Worm (Caenorhabditis elegans) whole organism, L4 larva: Measurements from ENCODE around the gene F19G12.1.
"Not testable (repeated sequence)": the region's sequence is repeated elsewhere in the genome, so short reads cannot be mapped to it uniquely, and the experiment has no call there.

Experiments used
- D1046.2 ChIP-seq: fragments of 200-800 bp; sonication (Bioruptor generic); IDR thresholded peaks from 2 replicates; pipeline ENCODE4 v1.3.6; 2022; ENCODE audit warnings: missing genetic modification characterization, missing compliant biosample characterization
- F10B5.3 ChIP-seq: sonication (generic microtip); optimal IDR thresholded peaks from 2 replicates; lab custom pipeline; 2016; ENCODE audit warnings: mild to moderate bottlenecking, missing genetic modification characterization, missing compliant biosample characterization
- F37D6.2 ChIP-seq: sonication (generic microtip); optimal IDR thresholded peaks from 2 replicates; lab custom pipeline; 2016; ENCODE audit warnings: mild to moderate bottlenecking, missing genetic modification characterization, missing compliant biosample characterization
- Y105C5A.15 ChIP-seq: fragments of 200-800 bp; sonication (Bioruptor generic); IDR thresholded peaks from 2 replicates; pipeline ENCODE4 v1.3.6; 2022; ENCODE audit warnings: missing genetic modification characterization, missing compliant biosample characterization
- Y48G9A.11 ChIP-seq: fragments of 200-800 bp; sonication (Bioruptor generic); IDR thresholded peaks from 2 replicates; pipeline ENCODE4 v1.3.6; 2022; ENCODE audit warnings: missing genetic modification reagents, missing genetic modification characterization, missing compliant biosample characterization
- ZK337.2 ChIP-seq: fragments of 200-800 bp; sonication (Bioruptor generic); IDR thresholded peaks from 2 replicates; pipeline ENCODE4 v1.3.6; 2022; ENCODE audit warnings: missing genetic modification reagents, missing genetic modification characterization, missing compliant biosample characterization
- aly-2 ChIP-seq: sonication (generic microtip); optimal IDR thresholded peaks from 2 replicates; lab custom pipeline; 2018; ENCODE audit warnings: missing biosample characterization, missing genetic modification characterization
- ceh-32 ChIP-seq: sonication (generic microtip); optimal IDR thresholded peaks from 2 replicates; lab custom pipeline; 2016; ENCODE audit warnings: mild to moderate bottlenecking, missing genetic modification characterization, missing compliant biosample characterization; ENCODE audit not compliant: poor library complexity
- daf-19 ChIP-seq: fragments of 200-800 bp; sonication (Bioruptor generic); conservative IDR thresholded peaks from 2 replicates; pipeline ENCODE4 v1.3.6; 2022; ENCODE audit warnings: missing genetic modification characterization, missing compliant biosample characterization
- daf-8 ChIP-seq: fragments of 200-800 bp; sonication (Bioruptor generic); IDR thresholded peaks from 2 replicates; pipeline ENCODE4 v1.3.6; 2022; ENCODE audit warnings: missing genetic modification characterization, missing compliant biosample characterization
- dmd-6 ChIP-seq: fragments of 200-800 bp; sonication (Bioruptor generic); IDR thresholded peaks from 2 replicates; pipeline ENCODE4 v1.3.6; 2022; ENCODE audit warnings: missing genetic modification reagents, missing genetic modification characterization, missing compliant biosample characterization
- dmd-8 ChIP-seq: fragments of 200-800 bp; sonication (Bioruptor generic); IDR thresholded peaks from 2 replicates; pipeline ENCODE4 v1.3.6; 2022; ENCODE audit warnings: missing genetic modification characterization, missing compliant biosample characterization
- dve-1 ChIP-seq: sonication (generic microtip); optimal IDR thresholded peaks from 2 replicates; lab custom pipeline; 2017; ENCODE audit warnings: antibody characterized with exemption, mild to moderate bottlenecking, missing genetic modification characterization, missing compliant biosample characterization; ENCODE audit not compliant: insufficient read depth
- egl-43 ChIP-seq: fragments of 200-800 bp; sonication (Bioruptor generic); IDR thresholded peaks from 2 replicates; pipeline ENCODE4 v1.3.6; 2022; ENCODE audit warnings: missing genetic modification reagents, missing genetic modification characterization, missing compliant biosample characterization
- fkh-10 ChIP-seq: fragments of 150-350 bp; optimal IDR thresholded peaks from 2 replicates; lab custom pipeline; 2014; ENCODE audit warnings: missing biosample characterization, missing genetic modification reagents, missing genetic modification characterization
- fos-1 ChIP-seq: fragments of 150-350 bp; optimal IDR thresholded peaks from 2 replicates; lab custom pipeline; 2014; ENCODE audit warnings: missing biosample characterization, missing genetic modification characterization
- hif-1 ChIP-seq, 2 experiments: sonication (generic microtip); optimal IDR thresholded peaks; 2 replicates each; lab custom pipeline; 2016 to 2017; ENCODE audit warnings: missing compliant biosample characterization in 2 of 2, missing genetic modification characterization in 2 of 2, missing genetic modification reagents in 2 of 2, missing genotype in 2 of 2, mild to moderate bottlenecking in 1 of 2
- hlh-11 ChIP-seq: fragments of 200-800 bp; sonication (Bioruptor generic); optimal IDR thresholded peaks from 2 replicates; lab custom pipeline; 2018; ENCODE audit warnings: mild to moderate bottlenecking, missing genetic modification characterization, missing compliant biosample characterization
- hlh-30 ChIP-seq: sonication (generic microtip); optimal IDR thresholded peaks from 2 replicates; lab custom pipeline; 2017; ENCODE audit warnings: antibody characterized with exemption, mild to moderate bottlenecking, missing genetic modification characterization, missing compliant biosample characterization; ENCODE audit not compliant: insufficient read depth
- hmg-1.1 ChIP-seq: fragments of 200-800 bp; sonication (Bioruptor generic); IDR thresholded peaks from 2 replicates; pipeline ENCODE4 v1.3.6; 2022; ENCODE audit warnings: missing genetic modification reagents, missing genetic modification characterization, missing compliant biosample characterization
- jun-1 ChIP-seq: fragments of 150-350 bp; optimal IDR thresholded peaks from 2 replicates; lab custom pipeline; 2014; ENCODE audit warnings: missing biosample characterization, missing genetic modification reagents, missing genetic modification characterization
- lin-38 ChIP-seq: fragments of 200-800 bp; sonication (Bioruptor generic); IDR thresholded peaks from 2 replicates; pipeline ENCODE4 v1.3.6; 2022; ENCODE audit warnings: missing genetic modification reagents, missing genetic modification characterization, missing compliant biosample characterization
- lir-3 ChIP-seq: sonication (generic microtip); optimal IDR thresholded peaks from 2 replicates; lab custom pipeline; 2016; ENCODE audit warnings: mild to moderate bottlenecking, missing genetic modification characterization, missing compliant biosample characterization
- lsy-2 ChIP-seq, 2 experiments: fragments of 150-350 bp in 1 of 2; sonication (generic microtip) in 1 of 2; optimal IDR thresholded peaks; 2 replicates each; lab custom pipeline; 2014 to 2017; ENCODE audit warnings: missing biosample characterization in 2 of 2, missing genetic modification characterization in 2 of 2
- mdl-1 ChIP-seq, 2 experiments: fragments of 150-350 bp in 1 of 2; sonication (generic microtip) in 1 of 2; optimal IDR thresholded peaks; 2 replicates each; lab custom pipeline; 2014 to 2017; ENCODE audit warnings: missing biosample characterization in 2 of 2, missing genetic modification characterization in 2 of 2
- mep-1 ChIP-seq: fragments of 150-350 bp; sonication (generic microtip); optimal IDR thresholded peaks from 3 replicates; lab custom pipeline; 2014; ENCODE audit warnings: missing biosample characterization, missing genetic modification characterization
- nhr-10 ChIP-seq: fragments of 150-350 bp; optimal IDR thresholded peaks from 2 replicates; lab custom pipeline; 2014; ENCODE audit warnings: missing biosample characterization, missing genetic modification characterization
- nhr-102 ChIP-seq: sonication (generic microtip); optimal IDR thresholded peaks from 2 replicates; lab custom pipeline; 2016; ENCODE audit warnings: mild to moderate bottlenecking, missing genetic modification characterization, moderate library complexity, missing compliant biosample characterization
- nhr-111 ChIP-seq: fragments of 200-800 bp; sonication (Bioruptor generic); optimal IDR thresholded peaks from 2 replicates; lab custom pipeline; 2018; ENCODE audit warnings: mild to moderate bottlenecking, missing genetic modification characterization, missing compliant biosample characterization
- nhr-237 ChIP-seq: sonication (generic microtip); optimal IDR thresholded peaks from 2 replicates; lab custom pipeline; 2017; ENCODE audit warnings: missing biosample characterization, missing genetic modification characterization
- nhr-42 ChIP-seq: fragments of 200-800 bp; sonication (Bioruptor generic); IDR thresholded peaks from 2 replicates; pipeline ENCODE4 v1.3.6; 2022; ENCODE audit warnings: missing genetic modification characterization, missing compliant biosample characterization
- nhr-6 ChIP-seq: fragments of 150-350 bp; optimal IDR thresholded peaks from 2 replicates; lab custom pipeline; 2014; ENCODE audit warnings: missing biosample characterization, missing genetic modification characterization
- php-3 ChIP-seq: fragments of 200-800 bp; sonication (Bioruptor generic); IDR thresholded peaks from 2 replicates; pipeline ENCODE4 v1.3.6; 2022; ENCODE audit warnings: missing genetic modification reagents, missing genetic modification characterization, missing compliant biosample characterization
- rbr-2 ChIP-seq: sonication (generic microtip); optimal IDR thresholded peaks from 2 replicates; lab custom pipeline; 2016; ENCODE audit warnings: missing genotype, missing genetic modification characterization, missing compliant biosample characterization
- set-16 ChIP-seq: fragments of 200-800 bp; sonication (Bioruptor generic); IDR thresholded peaks from 2 replicates; pipeline ENCODE4 v1.3.6; 2022; ENCODE audit warnings: missing genetic modification reagents, missing genetic modification characterization, missing compliant biosample characterization
- spr-3 ChIP-seq: fragments of 200-800 bp; sonication (Bioruptor generic); optimal IDR thresholded peaks from 2 replicates; lab custom pipeline; 2018; ENCODE audit warnings: mild to moderate bottlenecking, missing genetic modification characterization, missing compliant biosample characterization
- zfp-2 ChIP-seq: sonication (generic microtip); optimal IDR thresholded peaks from 2 replicates; lab custom pipeline; 2016; ENCODE audit warnings: mild to moderate bottlenecking, missing genetic modification characterization, missing compliant biosample characterization
- ztf-7 ChIP-seq: fragments of 150-350 bp; optimal IDR thresholded peaks from 2 replicates; lab custom pipeline; 2014; ENCODE audit warnings: missing biosample characterization, missing genetic modification characterization

The F19G12.1 gene

ce11 chrX:1430707-1431106 is at the start of gene F19G12.1:
Gene F19G12.1 (plus strand): TSS chrX:1431007.
- not testable (repeated sequence) for TF ChIP-seq nhr-237 (tag; lab: Kevin White, UChicago); daf-8 (GFP tag; lab: Robert Waterston, UW); dmd-8

- TF ChIP-seq lir-3 (tag; lab: Kevin White, UChicago) (no peak), mep-1 (no peak), nhr-237 (tag; lab: Kevin White, UChicago) (no peak), lsy-2 (tag; optimal IDR thresholded peaks at IDR 0.05; lab: Kevin White, UChicago) (no peak), F10B5.3 (tag; lab: Kevin White, UChicago) (no peak), fkh-10 (GFP tag; lab: Kevin White, UChicago) (no peak)
These were observed 49.2 kb upstream of the F19G12.1 start, which contains the start of gene F56C3.10 for ce11 chrX:1381565-1381964. Gene F56C3.10 (minus strand): TSS chrX:1381665.

- TF ChIP-seq D1046.2 (GFP tag; lab: Robert Waterston, UW) (no peak), spr-3 (GFP tag; lab: Kevin White, UChicago) (no peak), F37D6.2 (tag; lab: Kevin White, UChicago) (no peak), nhr-10 (tag; lab: Kevin White, UChicago) (no peak), aly-2 (no peak), egl-43 (peak; percentile 30; the same call in 1 of the 2 replicates), lsy-2 (tag; optimal IDR thresholded peaks at IDR 0.05; lab: Kevin White, UChicago) (no peak), jun-1 (tag; lab: Kevin White, UChicago) (no peak), hmg-1.1 (GFP tag; lab: Robert Waterston, UW) (no peak), php-3 (GFP tag; lab: Robert Waterston, UW) (no peak), set-16 (GFP tag; lab: Robert Waterston, UW) (0 out of 2 replicates have a peak, but pooled peaks have one; percentile 15)
- TF ChIP-seq, all 104 proteins: peak for 2
These were observed 47.3 kb upstream of the F19G12.1 start for ce11 chrX:1383546-1383945.

ce11 chrX:1384538-1384937 is 46.3 kb upstream of the F19G12.1 start, which contains the start of gene F56C3.8:
Gene F56C3.8 (minus strand): TSS chrX:1384638.
- TF ChIP-seq rbr-2 (tag; lab: Kevin White, UChicago) (no peak), zfp-2 (tag; lab: Kevin White, UChicago) (no peak), Y48G9A.11 (0 out of 2 replicates have a peak, but pooled peaks have one; percentile 28), lir-3 (tag; lab: Kevin White, UChicago) (no peak), spr-3 (GFP tag; lab: Kevin White, UChicago) (no peak), mdl-1 (tag; optimal IDR thresholded peaks at IDR 0.05; lab: Kevin White, UChicago) (no peak), dve-1 (tag; lab: Kevin White, UChicago) (no peak), set-16 (GFP tag; lab: Robert Waterston, UW) (no peak)

ce11 chrX:1386893-1387367 is 43.9 kb upstream of the F19G12.1 start, which contains the start of gene F56C3.1:
Gene F56C3.1 (plus strand): TSS chrX:1387317.
- TF ChIP-seq daf-19 (GFP tag; lab: Robert Waterston, UW) (no peak), nhr-102 (peak; percentile 34), hlh-30 (tag; lab: Kevin White, UChicago) (no peak), set-16 (GFP tag; lab: Robert Waterston, UW) (peak; percentile 39; the same call in 1 of the 2 replicates), mep-1 (no peak), fos-1 (tag; lab: Kevin White, UChicago) (no peak), dmd-6 (GFP tag; lab: Robert Waterston, UW) (0 out of 2 replicates have a peak, but pooled peaks have one; percentile 15), ceh-32 (no peak), hmg-1.1 (GFP tag; lab: Robert Waterston, UW) (peak; percentile 73), ztf-7 (tag; lab: Kevin White, UChicago) (no peak), nhr-6 (tag; lab: Kevin White, UChicago) (no peak), Y105C5A.15 (GFP tag; lab: Robert Waterston, UW) (no peak), ZK337.2 (GFP tag; lab: Robert Waterston, UW) (0 out of 2 replicates have a peak, but pooled peaks have one; percentile 29), hlh-11 (tag; lab: Kevin White, UChicago) (peak; percentile 3), egl-43 (0 out of 2 replicates have a peak, but pooled peaks have one; percentile 33), php-3 (GFP tag; lab: Robert Waterston, UW) (0 out of 2 replicates have a peak, but pooled peaks have one; percentile 47), nhr-42 (GFP tag; lab: Robert Waterston, UW) (peak; percentile 55; the same call in 1 of the 2 replicates), lin-38 (GFP tag; lab: Robert Waterston, UW) (peak; percentile 31; the same call in 1 of the 2 replicates), nhr-111 (GFP tag; lab: Kevin White, UChicago) (no peak), hif-1 (tag; optimal IDR thresholded peaks at IDR 0.05; lab: Kevin White, UChicago) (no peak)
